Worm (Caenorhabditis elegans) whole organism, L3 larva: ENCODE measurements around the gene C01B10.7.
"Not testable (repeated sequence)": the region's sequence is repeated elsewhere in the genome, so short reads cannot be mapped to it uniquely, and the experiment has no call there.

ENCODE experiments used
- ama-1 ChIP-seq: fragments of 150-350 bp; optimal IDR thresholded peaks from 2 replicates; lab custom pipeline; 2018
- ceh-82 ChIP-seq: fragments of 150-350 bp; optimal IDR thresholded peaks from 2 replicates; lab custom pipeline; 2014; ENCODE audit warnings: missing biosample characterization, missing genetic modification characterization
- elt-2 ChIP-seq: sonication (generic microtip); optimal IDR thresholded peaks from 2 replicates; lab custom pipeline; 2016; ENCODE audit warnings: missing genetic modification reagents, mild to moderate bottlenecking, missing genetic modification characterization, missing compliant biosample characterization
- fos-1 ChIP-seq: fragments of 150-350 bp; optimal IDR thresholded peaks from 2 replicates; lab custom pipeline; 2014; ENCODE audit warnings: missing biosample characterization, missing genetic modification characterization
- lin-39 ChIP-seq: fragments of 150-350 bp; optimal IDR thresholded peaks from 2 replicates; lab custom pipeline; 2018; ENCODE audit warnings: missing biosample characterization, missing genetic modification reagents, missing genetic modification characterization
- mdl-1 ChIP-seq: fragments of 150-350 bp; optimal IDR thresholded peaks from 2 replicates; lab custom pipeline; 2014; ENCODE audit warnings: missing biosample characterization, missing genetic modification characterization
- nhr-11 ChIP-seq: fragments of 150-350 bp; optimal IDR thresholded peaks from 2 replicates; lab custom pipeline; 2014; ENCODE audit warnings: missing biosample characterization, missing genetic modification characterization
- nhr-28 ChIP-seq: fragments of 150-350 bp; optimal IDR thresholded peaks from 2 replicates; lab custom pipeline; 2014; ENCODE audit warnings: missing biosample characterization, missing genetic modification characterization
- ztf-4 ChIP-seq: fragments of 150-350 bp; optimal IDR thresholded peaks from 2 replicates; lab custom pipeline; 2014; ENCODE audit warnings: missing biosample characterization, missing genetic modification characterization

- not testable (repeated sequence) for TF ChIP-seq ztf-4 (tag; lab: Kevin White, UChicago); ama-1 (lab: Kevin White, UChicago); ceh-82 (tag; lab: Kevin White, UChicago); mdl-1 (tag; lab: Kevin White, UChicago); nhr-28 (tag; lab: Kevin White, UChicago); nhr-11; lin-39 (tag; lab: Kevin White, UChicago); elt-2 (tag; lab: Kevin White, UChicago); fos-1 (tag; lab: Kevin White, UChicago)
Measured at ce11 chrIV:6597918-6598317, 40.4 kb upstream of the C01B10.7 start, which contains the start of gene nspb-4.
